Fruit fly (Drosophila melanogaster): ENCODE measurements around the gene CG31145.

- TF ChIP-seq ttk (GFP tag; IDR thresholded peaks at IDR 0.05) (no peak), Ets97D (GFP tag; optimal IDR thresholded peaks at IDR 0.05) (no peak)
Measured at dm6 chr3R:23662782-23663181, 6.7 kb downstream of the CG31145 start.

All from whole organism, embryonic.